Worm (Caenorhabditis elegans): ENCODE results near the gene C24H10.4.

Gene C24H10.4

ce11 chrX:5098935-5099334 is 39.9 kb upstream of the C24H10.4 start:
- TF ChIP-seq nhr-23 (tag; optimal IDR thresholded peaks at IDR 0.05) (peak; percentile 88), jun-1 (tag; optimal IDR thresholded peaks at IDR 0.05) (no peak)

ce11 chrX:5096967-5097366 is 37.9 kb upstream of the C24H10.4 start, which contains the start of gene acn-1:
Gene acn-1, minus strand, starts transcription at chrX:5097067.
- TF ChIP-seq elt-2 (tag; optimal IDR thresholded peaks at IDR 0.05) (no peak), mml-1 (tag; optimal IDR thresholded peaks at IDR 0.05) (no peak), ama-1 (optimal IDR thresholded peaks at IDR 0.05) (no peak), tbx-2 (tag; optimal IDR thresholded peaks at IDR 0.05) (no peak), elt-1 (tag; optimal IDR thresholded peaks at IDR 0.05) (no peak), lin-15B (tag; optimal IDR thresholded peaks at IDR 0.05) (no peak), ceh-16 (tag; optimal IDR thresholded peaks at IDR 0.05) (no peak), nfya-1 (tag; optimal IDR thresholded peaks at IDR 0.05; ENCODE audit: insufficient read depth) (no peak), daf-12 (tag; optimal IDR thresholded peaks at IDR 0.05) (no peak), fkh-10 (GFP tag; optimal IDR thresholded peaks at IDR 0.05) (no peak)

DNA sequence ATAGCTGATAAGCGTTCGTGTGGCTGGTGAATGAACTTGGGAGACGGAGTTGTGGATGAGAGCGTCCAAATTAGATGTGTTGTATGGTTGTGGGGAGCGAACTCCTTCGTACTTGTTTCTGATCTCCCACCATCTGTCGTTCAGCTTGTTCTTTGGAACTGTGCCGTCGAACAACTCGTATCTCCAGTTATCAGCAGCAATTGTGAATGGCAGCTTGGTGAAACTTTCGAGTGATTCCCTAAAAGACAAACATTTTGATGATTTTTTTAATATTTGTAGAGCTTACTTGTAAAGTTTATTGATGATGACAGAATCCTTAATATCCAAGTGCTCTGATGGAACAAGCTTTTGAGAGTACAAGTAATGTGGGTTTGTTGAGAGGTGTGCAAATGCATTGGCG is 34.9 kb upstream of the C24H10.4 start:
- TF ChIP-seq elt-2 (tag; optimal IDR thresholded peaks at IDR 0.05) (no peak), zag-1 (tag; optimal IDR thresholded peaks at IDR 0.05) (no peak), nhr-67 (tag; optimal IDR thresholded peaks at IDR 0.05) (no peak)

ce11 chrX:5087366-5087891 is 28.4 kb upstream of the C24H10.4 start, which contains the start of gene pnk-4:
Gene pnk-4, plus strand, starts transcription at chrX:5087841.
- TF ChIP-seq tbx-2 (tag; optimal IDR thresholded peaks at IDR 0.05) (no peak), pqm-1 (tag; optimal IDR thresholded peaks at IDR 0.05) (peak; percentile 23), unc-39 (tag; optimal IDR thresholded peaks at IDR 0.05) (no peak), elt-2 (tag; optimal IDR thresholded peaks at IDR 0.05) (peak; percentile 30), skn-1 (tag; optimal IDR thresholded peaks at IDR 0.05) (no peak), nhr-23 (tag; optimal IDR thresholded peaks at IDR 0.05) (no peak), nhr-76 (tag; optimal IDR thresholded peaks at IDR 0.05) (no peak), fkh-2 (tag; optimal IDR thresholded peaks at IDR 0.05) (no peak)

DNA sequence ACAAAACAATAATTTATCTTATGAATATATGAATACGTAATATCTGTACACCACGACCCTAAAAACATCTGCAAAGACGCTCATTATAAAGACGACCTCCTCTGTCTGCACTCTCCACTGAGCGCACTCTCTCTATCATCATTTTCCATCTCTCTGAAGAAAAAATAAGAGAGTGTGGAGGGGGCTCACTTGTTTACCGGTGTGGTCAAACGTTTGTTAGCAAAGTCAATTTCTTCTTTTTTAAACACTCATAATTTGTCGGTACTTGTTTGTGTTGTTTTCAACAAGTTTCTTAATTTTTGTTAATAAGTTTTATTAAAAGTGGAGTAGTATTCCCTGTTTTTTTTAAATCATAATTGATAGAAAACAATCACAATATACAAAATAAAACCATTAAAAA is 27.1 kb upstream of the C24H10.4 start:
- no peak for TF ChIP-seq nhr-23 (tag; optimal IDR thresholded peaks at IDR 0.05)
- no peak for TF ChIP-seq skn-1 (tag; optimal IDR thresholded peaks at IDR 0.05)
- TF ChIP-seq snpc-4 (tag; optimal IDR thresholded peaks at IDR 0.05): peak; percentile 0
- TF ChIP-seq nfya-1 (tag; optimal IDR thresholded peaks at IDR 0.05; ENCODE audit: insufficient read depth): no peak
- TF ChIP-seq pha-4 (tag; optimal IDR thresholded peaks at IDR 0.05): peak; percentile 72
- no peak for TF ChIP-seq lin-39 (tag; optimal IDR thresholded peaks at IDR 0.05)

DNA sequence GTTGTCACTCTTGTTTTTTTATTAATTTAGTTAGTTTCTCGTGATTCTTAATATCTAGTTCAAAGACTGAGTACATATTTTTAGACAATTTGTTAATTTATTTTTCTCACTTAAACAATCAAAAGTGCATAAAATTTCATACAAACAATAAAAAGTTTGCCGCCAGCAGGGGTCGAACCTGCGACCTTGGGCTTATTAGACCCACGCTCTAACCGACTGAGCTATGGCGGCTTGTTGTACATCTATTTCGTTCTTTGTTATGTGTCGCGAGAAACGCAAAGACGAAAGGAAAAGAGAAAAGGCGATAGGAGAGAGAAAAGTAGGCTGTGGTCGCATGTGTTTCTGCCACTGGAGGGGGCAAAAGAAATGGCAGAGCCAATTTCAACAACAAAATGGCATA is 26.4 kb upstream of the C24H10.4 start:
- TF ChIP-seq nhr-23 (tag; optimal IDR thresholded peaks at IDR 0.05) (peak; percentile 45), mdl-1 (tag; optimal IDR thresholded peaks at IDR 0.05) (no peak), unc-39 (tag; optimal IDR thresholded peaks at IDR 0.05) (peak; percentile 61), tbx-2 (tag; optimal IDR thresholded peaks at IDR 0.05) (peak; percentile 84), jun-1 (tag; optimal IDR thresholded peaks at IDR 0.05) (peak; percentile 64), nfya-1 (tag; optimal IDR thresholded peaks at IDR 0.05; ENCODE audit: insufficient read depth) (peak; percentile 80), egl-5 (tag; optimal IDR thresholded peaks at IDR 0.05) (peak; percentile 57), elt-3 (tag; optimal IDR thresholded peaks at IDR 0.05) (peak in 1 of 3 experiments; percentile 40), lin-15B (tag; optimal IDR thresholded peaks at IDR 0.05) (peak; percentile 26), nhr-237 (tag; optimal IDR thresholded peaks at IDR 0.05) (no peak), ZK546.5 (tag; optimal IDR thresholded peaks at IDR 0.05) (no peak), elt-2 (tag; optimal IDR thresholded peaks at IDR 0.05) (peak; percentile 78), pha-4 (tag; optimal IDR thresholded peaks at IDR 0.05) (peak; percentile 75), ztf-11 (tag; optimal IDR thresholded peaks at IDR 0.05) (peak; percentile 48), unc-62 (GFP tag; optimal IDR thresholded peaks at IDR 0.05) (peak; percentile 17), ceh-16 (tag; optimal IDR thresholded peaks at IDR 0.05) (no peak), nhr-77 (tag; optimal IDR thresholded peaks at IDR 0.05) (peak; percentile 67), nhr-43 (tag; optimal IDR thresholded peaks at IDR 0.05; ENCODE audit: poor library complexity, severe bottlenecking) (peak; percentile 86), elt-1 (tag; optimal IDR thresholded peaks at IDR 0.05) (no peak), zag-1 (tag; optimal IDR thresholded peaks at IDR 0.05) (no peak), ama-1 (optimal IDR thresholded peaks at IDR 0.05) (no peak), pqm-1 (tag; optimal IDR thresholded peaks at IDR 0.05) (no peak), ceh-82 (tag; optimal IDR thresholded peaks at IDR 0.05) (peak; percentile 36), nhr-67 (tag; optimal IDR thresholded peaks at IDR 0.05) (no peak), fkh-2 (tag; optimal IDR thresholded peaks at IDR 0.05) (no peak), ztf-4 (tag; optimal IDR thresholded peaks at IDR 0.05) (no peak), lin-39 (tag; optimal IDR thresholded peaks at IDR 0.05) (peak; percentile 84), nhr-25 (tag; optimal IDR thresholded peaks at IDR 0.05) (peak; percentile 60), aly-2 (tag; optimal IDR thresholded peaks at IDR 0.05) (peak; percentile 16), daf-12 (tag; optimal IDR thresholded peaks at IDR 0.05) (no peak), skn-1 (tag; optimal IDR thresholded peaks at IDR 0.05) (peak; percentile 52), nhr-12 (tag; optimal IDR thresholded peaks at IDR 0.05) (no peak), ceh-9 (tag; optimal IDR thresholded peaks at IDR 0.05) (no peak), fos-1 (tag; optimal IDR thresholded peaks at IDR 0.05) (peak; percentile 29), lsy-12 (tag; optimal IDR thresholded peaks at IDR 0.05) (peak; percentile 86), snpc-4 (tag; optimal IDR thresholded peaks at IDR 0.05) (peak; percentile 26), nhr-76 (tag; optimal IDR thresholded peaks at IDR 0.05) (peak; percentile 23), fkh-10 (GFP tag; optimal IDR thresholded peaks at IDR 0.05) (no peak)
